Fruit fly (Drosophila melanogaster) whole organism, pupa: Measurements from ENCODE around the gene Gr36b.

Experiments used
- CG10348 ChIP-seq: fragments of 200-800 bp; sonication (Bioruptor generic); IDR thresholded peaks from 2 replicates; pipeline ENCODE4 v1.3.6; 2022; ENCODE audit warnings: missing biosample characterization, missing genetic modification characterization
- CG12605 ChIP-seq: fragments of 200-800 bp; sonication (Bioruptor generic); IDR thresholded peaks from 2 replicates; pipeline ENCODE4 v1.3.6; 2022; ENCODE audit warnings: missing biosample characterization, missing genetic modification characterization
- CG13204 ChIP-seq: fragments of 200-800 bp; sonication (Bioruptor generic); optimal IDR thresholded peaks from 2 replicates; lab custom pipeline; 2018; ENCODE audit warnings: missing biosample characterization, mild to moderate bottlenecking, missing genetic modification characterization, moderate library complexity
- CG14655 ChIP-seq: fragments of 200-800 bp; sonication (Bioruptor generic); optimal IDR thresholded peaks from 3 replicates; lab custom pipeline; 2017; ENCODE audit warnings: mild to moderate bottlenecking, missing biosample characterization, missing genetic modification reagents, missing genetic modification characterization
- CG15710 ChIP-seq: fragments of 200-800 bp; sonication (Bioruptor generic); optimal IDR thresholded peaks from 2 replicates; lab custom pipeline; 2018; ENCODE audit warnings: missing biosample characterization, mild to moderate bottlenecking, missing genetic modification characterization, moderate library complexity
- CG17806 ChIP-seq: fragments of 200-800 bp; sonication (Bioruptor generic); optimal IDR thresholded peaks from 2 replicates; lab custom pipeline; 2018; ENCODE audit warnings: missing biosample characterization, mild to moderate bottlenecking, missing genetic modification characterization, moderate library complexity
- CG32121 ChIP-seq: fragments of 200-800 bp; sonication (Bioruptor generic); IDR thresholded peaks from 2 replicates; pipeline ENCODE4 v1.3.6; 2022; ENCODE audit warnings: missing biosample characterization, missing genetic modification characterization
- CG34367 ChIP-seq: fragments of 200-800 bp; sonication (Bioruptor generic); optimal IDR thresholded peaks from 2 replicates; lab custom pipeline; 2018; ENCODE audit warnings: missing biosample characterization, mild to moderate bottlenecking, missing genetic modification characterization
- CG4496 ChIP-seq: fragments of 200-800 bp; sonication (Bioruptor generic); IDR thresholded peaks from 3 replicates; pipeline ENCODE4 v1.3.6; 2022; ENCODE audit warnings: missing biosample characterization, missing genetic modification characterization
- CG8159 ChIP-seq: fragments of 200-800 bp; sonication (Bioruptor generic); optimal IDR thresholded peaks from 3 replicates; lab custom pipeline; 2018; ENCODE audit warnings: missing biosample characterization, mild to moderate bottlenecking, missing genetic modification characterization, moderate library complexity
- CG8301 ChIP-seq: fragments of 200-800 bp; sonication (Bioruptor generic); optimal IDR thresholded peaks from 2 replicates; lab custom pipeline; 2018; ENCODE audit warnings: missing biosample characterization, mild to moderate bottlenecking, missing genetic modification characterization
- CG9948 ChIP-seq: fragments of 200-800 bp; sonication (Bioruptor generic); optimal IDR thresholded peaks from 2 replicates; lab custom pipeline; 2018; ENCODE audit warnings: missing biosample characterization, mild to moderate bottlenecking, missing genetic modification characterization, moderate library complexity
- D1 ChIP-seq: fragments of 200-800 bp; sonication (Bioruptor generic); optimal IDR thresholded peaks from 2 replicates; lab custom pipeline; 2018; ENCODE audit warnings: missing biosample characterization, mild to moderate bottlenecking, missing genetic modification characterization, moderate library complexity
- EcR ChIP-seq: fragments of 200-800 bp; sonication (Bioruptor generic); optimal IDR thresholded peaks from 3 replicates; lab custom pipeline; 2019; ENCODE audit warnings: missing biosample characterization, missing genetic modification characterization, mild to moderate bottlenecking, moderate library complexity, missing genetic modification reagents
- Ets98B ChIP-seq: fragments of 200-800 bp; sonication (Bioruptor generic); IDR thresholded peaks from 2 replicates; pipeline ENCODE4 v1.3.6; 2022; ENCODE audit warnings: missing biosample characterization, missing genetic modification characterization
- Pif1A ChIP-seq: fragments of 200-800 bp; sonication (Bioruptor generic); optimal IDR thresholded peaks from 3 replicates; lab custom pipeline; 2016; ENCODE audit warnings: missing biosample characterization, missing genetic modification characterization
- Pif1B ChIP-seq: fragments of 200-800 bp; sonication (Bioruptor generic); optimal IDR thresholded peaks from 3 replicates; lab custom pipeline; 2016; ENCODE audit warnings: missing biosample characterization, missing genetic modification characterization
- Snoo ChIP-seq: fragments of 200-800 bp; sonication (Bioruptor generic); optimal IDR thresholded peaks from 3 replicates; lab custom pipeline; 2017; ENCODE audit warnings: missing biosample characterization, mild to moderate bottlenecking, missing genetic modification characterization, inconsistent platforms
- fd96Ca ChIP-seq: fragments of 200-800 bp; sonication (Bioruptor generic); IDR thresholded peaks from 3 replicates; pipeline ENCODE4 v1.3.6; 2022; ENCODE audit warnings: missing biosample characterization, missing genetic modification characterization
- gl ChIP-seq: fragments of 200-800 bp; sonication (Bioruptor generic); optimal IDR thresholded peaks from 2 replicates; lab custom pipeline; 2018; ENCODE audit warnings: missing biosample characterization, mild to moderate bottlenecking, missing genetic modification characterization
- rn ChIP-seq: fragments of 200-800 bp; sonication (Bioruptor generic); IDR thresholded peaks from 2 replicates; pipeline ENCODE4 v1.3.6; 2022; ENCODE audit warnings: missing biosample characterization, missing genetic modification characterization

Gr36b gene

DNA sequence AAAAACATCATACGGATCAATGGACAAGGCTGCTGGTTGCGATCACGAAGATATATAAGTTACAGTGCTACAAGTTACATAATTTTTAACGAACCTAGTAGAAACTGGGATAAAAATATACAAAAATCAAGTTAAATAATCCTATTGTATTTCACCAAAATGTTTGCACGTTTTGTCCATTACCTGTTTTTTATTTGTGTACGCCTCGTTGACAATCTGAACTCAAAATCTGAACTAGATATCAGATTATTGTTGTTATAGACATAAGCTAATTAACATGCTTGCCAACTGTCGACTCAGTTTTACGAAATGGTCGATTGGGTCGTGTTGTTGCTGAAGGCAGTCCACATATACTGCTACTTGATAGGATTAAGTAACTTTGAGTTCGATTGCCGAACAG is at the start of gene Gr36b:
TSS of gene Gr36b (plus strand) at position 301 of the 400 bp plus-strand sequence.
- no peak for TF ChIP-seq CG17806 (tag; lab: Kevin White, UChicago)
- TF ChIP-seq CG13204 (GFP tag; lab: Kevin White, UChicago) = no peak
- no peak for TF ChIP-seq gl
- TF ChIP-seq fd96Ca = no peak
- no peak for TF ChIP-seq Pif1B (GFP tag; lab: Kevin White, UChicago)
- no peak for TF ChIP-seq CG4496 (GFP tag; lab: Robert Waterston, UW)
- TF ChIP-seq, all 21 proteins: peak for 0

DNA sequence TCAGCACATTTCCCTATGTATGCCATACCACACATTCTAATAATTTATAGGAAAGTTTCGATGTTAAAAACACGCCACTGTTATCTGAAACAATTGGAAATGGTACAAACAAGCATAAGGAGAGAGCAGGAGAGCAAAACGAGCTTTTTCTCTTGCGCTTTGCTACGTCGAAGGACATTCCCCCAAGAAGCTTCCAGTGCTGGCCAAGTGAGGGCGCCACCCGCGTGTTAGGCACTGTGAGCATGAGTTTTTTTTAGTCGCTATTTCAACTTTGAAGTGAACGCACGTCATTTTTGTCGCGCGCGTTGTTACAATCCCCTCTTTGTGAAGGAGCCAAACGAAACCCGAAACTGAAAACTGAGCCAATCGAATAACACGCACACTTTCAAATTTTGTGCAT is 47.8 kb upstream of the Gr36b start, which contains the start of the genes CG34106 and beat-IIIa:
TSS of gene CG34106 (plus strand) at position 230 of the 400 bp plus-strand sequence.
TSS of gene beat-IIIa (plus strand) at position 230 of the 400 bp plus-strand sequence.
- TF ChIP-seq CG14655 (GFP tag; lab: Kevin White, UChicago) (no peak), CG8159 (tag; lab: Kevin White, UChicago) (no peak), fd96Ca (no peak), CG15710 (tag; lab: Kevin White, UChicago) (no peak), CG13204 (GFP tag; lab: Kevin White, UChicago) (no peak), CG32121 (GFP tag; lab: Robert Waterston, UW) (no peak), EcR (GFP tag; lab: Kevin White, UChicago) (no peak), CG17806 (tag; lab: Kevin White, UChicago) (no peak), CG10348 (GFP tag; lab: Robert Waterston, UW) (no peak)

DNA sequence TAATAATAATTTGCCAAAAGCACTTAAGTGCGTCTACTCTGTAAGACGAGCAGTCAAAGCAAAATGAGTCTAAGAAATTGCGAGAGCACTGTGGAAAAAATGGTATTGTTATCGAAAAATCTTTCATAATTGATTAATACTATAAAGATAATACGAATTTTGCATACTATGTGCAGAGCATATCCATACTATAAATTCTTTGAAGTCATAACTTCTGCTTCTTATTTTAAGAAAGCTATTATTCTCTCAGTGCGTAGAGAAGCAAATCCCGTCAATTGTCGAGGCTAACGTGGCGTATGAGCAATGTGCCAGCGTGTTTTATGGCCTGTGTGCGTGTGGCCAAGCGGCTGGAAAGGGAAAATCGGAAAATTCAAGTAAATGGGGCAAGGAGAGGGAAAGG is 18.9 kb upstream of the Gr36b start:
- TF ChIP-seq rn (no peak), CG8159 (tag; lab: Kevin White, UChicago) (no peak), CG8301 (tag; lab: Kevin White, UChicago) (no peak), gl (no peak), CG4496 (GFP tag; lab: Robert Waterston, UW) (no peak), CG34367 (no peak), EcR (GFP tag; lab: Kevin White, UChicago) (no peak), Pif1A (no peak), D1 (tag; lab: Kevin White, UChicago) (no peak), CG9948 (tag; lab: Kevin White, UChicago) (no peak), Pif1B (GFP tag; lab: Kevin White, UChicago) (no peak)

DNA sequence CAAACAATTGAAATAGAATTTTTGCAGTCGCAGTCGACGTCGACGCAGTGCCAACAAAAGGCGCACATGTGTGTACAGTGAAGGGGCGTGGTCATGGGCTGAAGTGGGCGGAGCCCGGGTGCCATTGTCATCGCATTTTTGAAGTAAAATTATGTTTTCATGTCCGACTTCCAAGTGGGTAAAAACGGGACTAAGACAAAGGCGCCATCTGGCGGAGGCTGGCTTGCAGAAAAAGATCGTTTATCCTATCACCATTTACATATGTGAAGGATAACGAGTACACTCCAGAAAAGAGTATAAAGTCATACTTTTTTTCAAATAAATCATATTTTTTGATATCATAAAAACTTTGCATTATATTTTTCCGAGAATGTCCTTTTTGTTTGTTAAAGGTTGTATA is 15.2 kb upstream of the Gr36b start:
- TF ChIP-seq CG13204 (GFP tag; lab: Kevin White, UChicago) = no peak

DNA sequence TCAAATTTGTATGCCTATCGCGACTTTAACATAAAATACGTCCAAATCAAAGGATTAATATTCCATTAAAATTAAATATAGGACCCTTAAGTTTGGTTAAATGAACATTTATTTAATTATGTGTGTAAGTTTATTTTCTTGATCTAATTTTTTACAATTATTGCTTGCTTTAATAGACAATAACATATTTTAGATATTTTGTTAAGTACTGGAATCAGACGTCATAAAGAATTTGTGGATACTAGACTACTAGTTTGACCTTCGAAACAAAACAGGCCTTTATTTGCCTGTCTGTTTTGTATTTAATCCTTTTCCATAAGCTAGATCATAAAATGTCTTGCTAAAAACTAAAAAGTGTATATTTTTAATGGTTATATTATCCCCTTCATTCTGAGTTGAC is 5.4 kb upstream of the Gr36b start, which contains the start of gene CG34169:
TSS of gene CG34169 (plus strand) at position 301 of the 400 bp plus-strand sequence.
- no peak for TF ChIP-seq CG12605 (GFP tag; lab: Robert Waterston, UW)
- TF ChIP-seq CG32121 (GFP tag; lab: Robert Waterston, UW) = no peak
- no peak for TF ChIP-seq CG15710 (tag; lab: Kevin White, UChicago)
- TF ChIP-seq CG17806 (tag; lab: Kevin White, UChicago) = no peak
- no peak for TF ChIP-seq gl
- TF ChIP-seq CG8159 (tag; lab: Kevin White, UChicago) = no peak
- TF ChIP-seq EcR (GFP tag; lab: Kevin White, UChicago) = no peak
- TF ChIP-seq fd96Ca = no peak
- no peak for TF ChIP-seq CG10348 (GFP tag; lab: Robert Waterston, UW)
- TF ChIP-seq Pif1B (GFP tag; lab: Kevin White, UChicago) = no peak
- no peak for TF ChIP-seq CG8301 (tag; lab: Kevin White, UChicago)
- TF ChIP-seq CG13204 (GFP tag; lab: Kevin White, UChicago) = no peak
- no peak for TF ChIP-seq CG9948 (tag; lab: Kevin White, UChicago)
- no peak for TF ChIP-seq CG14655 (GFP tag; lab: Kevin White, UChicago)
- no peak for TF ChIP-seq Pif1A
- TF ChIP-seq rn = no peak
- TF ChIP-seq, all 21 proteins: peak for 0

DNA sequence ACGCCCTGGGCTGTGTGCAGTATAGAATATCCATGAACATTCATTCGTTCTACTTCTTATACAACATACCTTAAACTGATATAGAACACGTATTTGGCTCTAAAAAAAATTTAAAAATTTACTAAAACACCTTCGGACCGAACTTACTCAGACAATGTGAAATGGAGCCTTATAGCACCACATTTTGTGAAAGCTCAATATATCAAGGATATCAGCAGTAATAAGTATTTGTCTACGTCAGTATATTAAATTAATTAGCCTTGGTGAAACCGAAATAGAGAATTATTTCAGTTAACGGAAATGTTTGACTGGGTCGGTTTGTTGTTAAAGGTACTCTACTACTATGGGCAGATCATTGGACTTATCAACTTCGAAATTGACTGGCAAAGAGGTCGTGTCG is 2.3 kb upstream of the Gr36b start, which contains the start of gene Gr36a:
TSS of gene Gr36a (plus strand) at position 301 of the 400 bp plus-strand sequence.
- no peak for TF ChIP-seq CG17806 (tag; lab: Kevin White, UChicago)
- no peak for TF ChIP-seq CG4496 (GFP tag; lab: Robert Waterston, UW)
- no peak for TF ChIP-seq CG12605 (GFP tag; lab: Robert Waterston, UW)
- no peak for TF ChIP-seq CG13204 (GFP tag; lab: Kevin White, UChicago)
- TF ChIP-seq rn = no peak
- no peak for TF ChIP-seq EcR (GFP tag; lab: Kevin White, UChicago)
- TF ChIP-seq fd96Ca = no peak
- TF ChIP-seq CG32121 (GFP tag; lab: Robert Waterston, UW) = no peak
- no peak for TF ChIP-seq CG10348 (GFP tag; lab: Robert Waterston, UW)
- TF ChIP-seq Ets98B (GFP tag; lab: Robert Waterston, UW) = no peak
- no peak for TF ChIP-seq Pif1A
- TF ChIP-seq gl = no peak
- no peak for TF ChIP-seq Pif1B (GFP tag; lab: Kevin White, UChicago)
- no peak for TF ChIP-seq CG14655 (GFP tag; lab: Kevin White, UChicago)
- TF ChIP-seq D1 (tag; lab: Kevin White, UChicago) = no peak
- TF ChIP-seq CG15710 (tag; lab: Kevin White, UChicago) = no peak
- no peak for TF ChIP-seq CG9948 (tag; lab: Kevin White, UChicago)
- TF ChIP-seq CG8159 (tag; lab: Kevin White, UChicago) = no peak
- no peak for TF ChIP-seq Snoo (tag; lab: Kevin White, UChicago)
